Fruit fly (Drosophila melanogaster) whole organism, embryonic: ENCODE data around the gene Pif1.

Source experiments
- Blimp-1 ChIP-seq: fragments of 200-800 bp; sonication (Bioruptor generic); optimal IDR thresholded peaks from 3 replicates; lab custom pipeline; 2018; ENCODE audit warnings: missing biosample characterization, missing genetic modification characterization, mild to moderate bottlenecking, moderate library complexity, missing genetic modification reagents
- CG10321 ChIP-seq: fragments of 200-800 bp; sonication (Bioruptor generic); IDR thresholded peaks from 2 replicates; pipeline ENCODE4 v1.3.6; 2022; ENCODE audit warnings: missing biosample characterization, missing genetic modification characterization
- CG13287 ChIP-seq: fragments of 200-800 bp; sonication (Bioruptor generic); IDR thresholded peaks from 2 replicates; pipeline ENCODE4 v1.3.6; 2022; ENCODE audit warnings: missing biosample characterization, missing genetic modification characterization; ENCODE audit not compliant: partially characterized antibody
- CG13624 ChIP-seq: fragments of 200-800 bp; sonication (Bioruptor generic); optimal IDR thresholded peaks from 2 replicates; lab custom pipeline; 2016; ENCODE audit warnings: missing biosample characterization, missing genetic modification characterization
- CG13894 ChIP-seq: fragments of 200-800 bp; sonication (Bioruptor generic); optimal IDR thresholded peaks from 3 replicates; lab custom pipeline; 2018; ENCODE audit warnings: missing biosample characterization, mild to moderate bottlenecking, missing genetic modification characterization, moderate library complexity
- CG15479 ChIP-seq: fragments of 200-800 bp; sonication (Bioruptor generic); optimal IDR thresholded peaks from 3 replicates; lab custom pipeline; 2019; ENCODE audit warnings: missing biosample characterization, mild to moderate bottlenecking, missing genetic modification characterization, moderate library complexity
- CG1832 ChIP-seq: fragments of 200-800 bp; sonication (Bioruptor generic); optimal IDR thresholded peaks from 2 replicates; lab custom pipeline; 2017; ENCODE audit warnings: missing biosample characterization, mild to moderate bottlenecking, missing genetic modification characterization, inconsistent platforms
- CG2678 ChIP-seq: fragments of 200-800 bp; sonication (Bioruptor generic); optimal IDR thresholded peaks from 3 replicates; lab custom pipeline; 2019; ENCODE audit warnings: missing biosample characterization, mild to moderate bottlenecking, missing genetic modification characterization, moderate library complexity
- CG32767 ChIP-seq: fragments of 200-800 bp; sonication (Bioruptor generic); IDR thresholded peaks from 2 replicates; pipeline ENCODE4 v1.3.6; 2022; ENCODE audit warnings: missing biosample characterization, missing genetic modification characterization
- CG33557 ChIP-seq: fragments of 200-800 bp; sonication (Bioruptor generic); optimal IDR thresholded peaks from 2 replicates; lab custom pipeline; 2019; ENCODE audit warnings: missing biosample characterization, mild to moderate bottlenecking, missing genetic modification characterization, moderate library complexity
- CG34224 ChIP-seq: fragments of 200-800 bp; sonication (Bioruptor generic); IDR thresholded peaks from 3 replicates; pipeline ENCODE4 v1.3.6; 2022; ENCODE audit warnings: missing biosample characterization, missing genetic modification characterization; ENCODE audit not compliant: partially characterized antibody
- CG34422 ChIP-seq: fragments of 200-800 bp; sonication (Bioruptor generic); IDR thresholded peaks from 3 replicates; pipeline ENCODE4 v1.3.6; 2022; ENCODE audit warnings: missing biosample characterization, missing genetic modification characterization
- CG6791 ChIP-seq: fragments of 200-800 bp; sonication (Bioruptor generic); IDR thresholded peaks from 3 replicates; pipeline ENCODE4 v1.3.6; 2022; ENCODE audit warnings: missing biosample characterization, missing genetic modification characterization; ENCODE audit not compliant: partially characterized antibody
- CG7963 ChIP-seq: fragments of 200-800 bp; sonication (Bioruptor generic); IDR thresholded peaks from 3 replicates; pipeline ENCODE4 v1.3.6; 2022; ENCODE audit warnings: missing biosample characterization, missing genetic modification characterization; ENCODE audit not compliant: partially characterized antibody
- CG8281 ChIP-seq: fragments of 200-800 bp; sonication (Bioruptor generic); optimal IDR thresholded peaks from 2 replicates; lab custom pipeline; 2018; ENCODE audit warnings: missing biosample characterization, mild to moderate bottlenecking, missing genetic modification characterization, moderate library complexity
- CG8290 ChIP-seq, 3 experiments: fragments of 200-800 bp; sonication (Bioruptor generic); optimal IDR thresholded peaks; 2 replicates each; lab custom pipeline; 2016 to 2019; ENCODE audit warnings: missing biosample characterization in 3 of 3, missing genetic modification characterization in 3 of 3, mild to moderate bottlenecking in 2 of 3, moderate library complexity in 1 of 3
- CG9876 ChIP-seq: fragments of 200-800 bp; sonication (Bioruptor generic); optimal IDR thresholded peaks from 2 replicates; lab custom pipeline; 2016; ENCODE audit warnings: missing biosample characterization, missing genetic modification characterization
- Deaf1 ChIP-seq: fragments of 200-800 bp; optimal IDR thresholded peaks from 3 replicates; lab custom pipeline; 2019; ENCODE audit warnings: missing biosample characterization, mild to moderate bottlenecking, missing genetic modification characterization, moderate library complexity
- Myb ChIP-seq: fragments of 200-800 bp; sonication (Bioruptor generic); optimal IDR thresholded peaks from 2 replicates; lab custom pipeline; 2016; ENCODE audit warnings: missing biosample characterization, missing genetic modification characterization
- NC2β ChIP-seq: fragments of 200-800 bp; sonication (Bioruptor generic); optimal IDR thresholded peaks from 2 replicates; lab custom pipeline; 2016; ENCODE audit warnings: missing biosample characterization, missing genetic modification characterization
- Nf-YC ChIP-seq: fragments of 200-800 bp; optimal IDR thresholded peaks from 3 replicates; lab custom pipeline; 2019; ENCODE audit warnings: missing biosample characterization, mild to moderate bottlenecking, missing genetic modification characterization, moderate library complexity
- Sin3A ChIP-seq: fragments of >200 bp; optimal IDR thresholded peaks from 2 replicates; lab custom pipeline; 2018
- Sox102F ChIP-seq: fragments of 200-800 bp; sonication (Bioruptor generic); optimal IDR thresholded peaks from 2 replicates; lab custom pipeline; 2018; ENCODE audit warnings: missing biosample characterization, mild to moderate bottlenecking, missing genetic modification characterization, moderate library complexity
- Trl ChIP-seq, 3 experiments: fragments of >200 bp in 2 of 3; fragments of 200-800 bp in 1 of 3; sonication (Bioruptor generic) in 1 of 3; optimal IDR thresholded peaks; 2 replicates in 1 of 3; 3 replicates in 2 of 3; lab custom pipeline; 2016 to 2017; ENCODE audit warnings: missing biosample characterization in 1 of 3, missing genetic modification characterization in 1 of 3
- Usf ChIP-seq: fragments of 200-800 bp; sonication (Bioruptor generic); optimal IDR thresholded peaks from 2 replicates; lab custom pipeline; 2017; ENCODE audit warnings: missing genotype, missing biosample characterization, missing genetic modification characterization
- Xbp1 ChIP-seq: fragments of 200-800 bp; sonication (Bioruptor generic); optimal IDR thresholded peaks from 3 replicates; lab custom pipeline; 2016; ENCODE audit warnings: missing biosample characterization, mild to moderate bottlenecking, missing genetic modification characterization
- abd-A ChIP-seq: fragments of 200-800 bp; sonication (Bioruptor generic); optimal IDR thresholded peaks from 3 replicates; lab custom pipeline; 2019; ENCODE audit warnings: missing biosample characterization, mild to moderate bottlenecking, missing genetic modification characterization, moderate library complexity
- chinmo ChIP-seq: fragments of 200-800 bp; sonication (Bioruptor generic); IDR thresholded peaks from 4 replicates; pipeline ENCODE4 v1.3.6; 2022; ENCODE audit warnings: missing biosample characterization, missing genetic modification characterization; ENCODE audit not compliant: partially characterized antibody
- dan ChIP-seq: fragments of 200-800 bp; sonication (Bioruptor generic); IDR thresholded peaks from 2 replicates; pipeline ENCODE4 v1.3.6; 2022; ENCODE audit warnings: missing biosample characterization, missing genetic modification characterization
- dati ChIP-seq: fragments of 200-800 bp; sonication (Bioruptor generic); IDR thresholded peaks from 2 replicates; pipeline ENCODE4 v1.3.6; 2022; ENCODE audit warnings: missing biosample characterization, missing genetic modification characterization
- dm ChIP-seq: fragments of 200-800 bp; sonication (Bioruptor generic); optimal IDR thresholded peaks from 3 replicates; lab custom pipeline; 2016; ENCODE audit warnings: missing biosample characterization, missing genetic modification characterization
- dmrt11E ChIP-seq: fragments of 200-800 bp; sonication (Bioruptor generic); optimal IDR thresholded peaks from 3 replicates; lab custom pipeline; 2018; ENCODE audit warnings: missing biosample characterization, mild to moderate bottlenecking, missing genetic modification characterization, moderate library complexity
- dysf ChIP-seq: fragments of 200-800 bp; sonication (Bioruptor generic); IDR thresholded peaks from 3 replicates; pipeline ENCODE4 v1.3.6; 2022; ENCODE audit warnings: missing biosample characterization, missing genetic modification characterization
- ewg ChIP-seq: fragments of 200-800 bp; sonication (Bioruptor generic); optimal IDR thresholded peaks from 3 replicates; lab custom pipeline; 2017; ENCODE audit warnings: mild to moderate bottlenecking, missing biosample characterization, missing genetic modification reagents, missing genetic modification characterization
- gfzf ChIP-seq: fragments of 200-800 bp; sonication (Bioruptor generic); optimal IDR thresholded peaks from 2 replicates; lab custom pipeline; 2016; ENCODE audit warnings: missing biosample characterization, mild to moderate bottlenecking, missing genetic modification characterization, moderate library complexity
- grn ChIP-seq: fragments of 200-800 bp; sonication (Bioruptor generic); optimal IDR thresholded peaks from 3 replicates; lab custom pipeline; 2017; ENCODE audit warnings: missing biosample characterization, missing genetic modification characterization
- hkb ChIP-seq, 2 experiments: fragments of 200-800 bp in 1 of 2; fragments of >200 bp in 1 of 2; sonication (Bioruptor generic) in 1 of 2; IDR thresholded peaks in 1 of 2; optimal IDR thresholded peaks in 1 of 2; 2 replicates each; pipeline versions ENCODE4 v1.3.6 to Lab custom; 2017 to 2022; ENCODE audit warnings: missing biosample characterization in 1 of 2, missing genetic modification characterization in 1 of 2
- kni ChIP-seq: fragments of 200-800 bp; sonication (Bioruptor generic); optimal IDR thresholded peaks from 3 replicates; lab custom pipeline; 2017; ENCODE audit warnings: mild to moderate bottlenecking, missing biosample characterization, missing genetic modification reagents, missing genetic modification characterization
- lov ChIP-seq, 2 experiments: fragments of 200-800 bp in 1 of 2; fragments of >200 bp in 1 of 2; sonication (Bioruptor generic) in 1 of 2; IDR thresholded peaks in 1 of 2; optimal IDR thresholded peaks in 1 of 2; 2 replicates in 1 of 2; 3 replicates in 1 of 2; pipeline versions ENCODE4 v1.3.6 to Lab custom; 2017 to 2022; ENCODE audit warnings: missing biosample characterization in 1 of 2, missing genetic modification characterization in 1 of 2
- luna ChIP-seq: fragments of 200-800 bp; sonication (Bioruptor generic); optimal IDR thresholded peaks from 2 replicates; lab custom pipeline; 2016; ENCODE audit warnings: missing biosample characterization, missing genetic modification characterization
- nerfin-1 ChIP-seq: fragments of 200-800 bp; sonication (Bioruptor generic); optimal IDR thresholded peaks from 3 replicates; lab custom pipeline; 2019; ENCODE audit warnings: missing biosample characterization, mild to moderate bottlenecking, missing genetic modification characterization, moderate library complexity
- seq ChIP-seq: fragments of 200-800 bp; sonication (Bioruptor generic); IDR thresholded peaks from 2 replicates; pipeline ENCODE4 v1.3.6; 2022; ENCODE audit warnings: missing biosample characterization, missing genetic modification characterization
- ssp ChIP-seq: fragments of 200-800 bp; sonication (Bioruptor generic); IDR thresholded peaks from 2 replicates; pipeline ENCODE4 v1.3.6; 2022; ENCODE audit warnings: missing biosample characterization, missing genetic modification characterization
- sug ChIP-seq: fragments of 200-800 bp; optimal IDR thresholded peaks from 2 replicates; lab custom pipeline; 2019; ENCODE audit warnings: missing biosample characterization, mild to moderate bottlenecking, missing genetic modification characterization, moderate library complexity
- ttk ChIP-seq: fragments of 200-800 bp; sonication (Bioruptor generic); IDR thresholded peaks from 2 replicates; pipeline ENCODE4 v2.1.2; 2022; ENCODE audit warnings: missing biosample characterization, missing genetic modification characterization
- zen ChIP-seq: fragments of 200-800 bp; sonication (Bioruptor generic); optimal IDR thresholded peaks from 3 replicates; lab custom pipeline; 2018; ENCODE audit warnings: missing biosample characterization, mild to moderate bottlenecking, missing genetic modification characterization, moderate library complexity

Gene Pif1

DNA sequence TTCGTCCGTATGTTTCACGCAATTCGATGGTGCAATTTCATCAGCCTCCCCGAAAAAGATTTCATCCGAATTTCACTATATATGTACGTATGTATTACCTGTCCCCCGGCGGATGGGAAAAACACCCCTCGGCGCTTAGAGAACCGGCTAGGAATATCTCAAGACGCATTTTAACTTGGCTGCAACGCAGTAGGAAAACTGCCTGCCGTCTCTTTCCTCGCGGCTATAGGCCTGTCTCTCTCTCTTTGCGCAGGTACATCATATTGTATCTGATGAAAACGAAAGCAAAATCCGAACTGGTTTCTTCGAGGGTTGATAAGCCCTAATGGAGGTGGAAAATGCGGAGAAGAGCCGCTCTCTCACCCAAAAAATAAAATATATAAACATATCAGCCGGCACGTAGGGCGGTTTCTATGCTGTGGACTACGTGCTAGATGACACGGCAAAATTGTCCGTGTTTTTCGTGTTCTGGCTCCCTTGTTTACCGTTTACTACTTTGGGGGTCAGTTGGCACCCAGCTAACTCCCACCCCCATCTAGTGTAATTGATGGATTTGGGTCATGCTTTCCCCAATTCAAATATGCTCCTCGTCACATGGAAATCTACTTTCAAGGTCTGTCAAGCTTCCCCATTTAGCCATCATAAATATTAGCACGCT is 6.7 kb upstream of the Pif1 start:
- no peak for TF ChIP-seq lov (optimal IDR thresholded peaks at IDR 0.05; lab: Kevin White, UChicago)
- TF ChIP-seq lov (GFP tag; IDR thresholded peaks at IDR 0.05; lab: Robert Waterston, UW): 0 out of 3 replicates have a peak, but pooled peaks have one; percentile 60
- TF ChIP-seq CG13624: peak; percentile 83
- no peak for TF ChIP-seq CG8281 (tag; lab: Kevin White, UChicago)
- TF ChIP-seq CG1832 (GFP tag; lab: Kevin White, UChicago): peak; percentile 79
- peak; percentile 13 for TF ChIP-seq nerfin-1
- TF ChIP-seq dysf: no peak
- TF ChIP-seq sug (tag; lab: Kevin White, UChicago): peak; percentile 6
- peak; percentile 38; the same call in 1 of the 3 replicates for TF ChIP-seq CG34224 (GFP tag; lab: Robert Waterston, UW)
- TF ChIP-seq CG32767 (GFP tag; lab: Robert Waterston, UW): peak; percentile 43; the same call in 1 of the 2 replicates
- peak; percentile 73 for TF ChIP-seq CG15479 (GFP tag; lab: Kevin White, UChicago)
- TF ChIP-seq ssp (GFP tag; lab: Robert Waterston, UW): no peak
- 0 out of 3 replicates have a peak, but pooled peaks have one; percentile 22 for TF ChIP-seq CG6791 (GFP tag; lab: Robert Waterston, UW)
- TF ChIP-seq CG13287 (GFP tag; lab: Robert Waterston, UW): 0 out of 2 replicates have a peak, but pooled peaks have one; percentile 6
- no peak for TF ChIP-seq Xbp1 (GFP tag; lab: Kevin White, UChicago)
- TF ChIP-seq dati: no peak
- TF ChIP-seq Sin3A (lab: Kevin White, UChicago): no peak
- TF ChIP-seq abd-A: peak; percentile 42
- TF ChIP-seq seq (GFP tag; lab: Robert Waterston, UW): peak; percentile 42; the same call in 1 of the 2 replicates
- no peak for TF ChIP-seq Usf
- no peak for TF ChIP-seq Sox102F (GFP tag; lab: Kevin White, UChicago)
- TF ChIP-seq gfzf (GFP tag; lab: Kevin White, UChicago): no peak
- TF ChIP-seq kni: peak; percentile 71
- no peak for TF ChIP-seq dm
- no peak for TF ChIP-seq CG7963
- no peak for TF ChIP-seq CG2678 (tag; lab: Kevin White, UChicago)
- TF ChIP-seq Blimp-1 (GFP tag; lab: Kevin White, UChicago): peak; percentile 98
- no peak for TF ChIP-seq luna (GFP tag; lab: Kevin White, UChicago)
- no peak for TF ChIP-seq hkb (optimal IDR thresholded peaks at IDR 0.05; lab: Kevin White, UChicago)
- no peak for TF ChIP-seq hkb (GFP tag; IDR thresholded peaks at IDR 0.05; lab: Robert Waterston, UW)
- peak; percentile 44 for TF ChIP-seq Nf-YC (tag; lab: Kevin White, UChicago)
- TF ChIP-seq NC2β (GFP tag; lab: Kevin White, UChicago): no peak
- 0 out of 3 replicates have a peak, but pooled peaks have one; percentile 14 for TF ChIP-seq CG34422 (GFP tag; lab: Robert Waterston, UW)
- peak; percentile 45 for TF ChIP-seq CG33557
- TF ChIP-seq chinmo: peak; percentile 70; the same call in 1 of the 4 replicates
- TF ChIP-seq Deaf1: peak; percentile 68
- peak; percentile 93 for TF ChIP-seq CG10321 (GFP tag; lab: Robert Waterston, UW)
- TF ChIP-seq CG9876 (GFP tag; lab: Kevin White, UChicago): no peak
- no peak for TF ChIP-seq dmrt11E
- no peak for TF ChIP-seq dan (GFP tag; lab: Robert Waterston, UW)
- TF ChIP-seq zen: peak; percentile 10
- peak; percentile 56 for TF ChIP-seq grn
- TF ChIP-seq ewg (GFP tag; lab: Kevin White, UChicago): peak; percentile 81
- TF ChIP-seq Myb (GFP tag; lab: Kevin White, UChicago): no peak
- TF ChIP-seq CG8290 (GFP tag; optimal IDR thresholded peaks at IDR 0.05; lab: Kevin White, UChicago): no peak
- peak in 1 of 2 experiments; percentile 7 for TF ChIP-seq CG8290 (tag; optimal IDR thresholded peaks at IDR 0.05; lab: Kevin White, UChicago)
- peak; percentile 34 to 49 for TF ChIP-seq Trl (optimal IDR thresholded peaks at IDR 0.05; lab: Kevin White, UChicago)
- no peak for TF ChIP-seq Trl (GFP tag; optimal IDR thresholded peaks at IDR 0.05; lab: Kevin White, UChicago)
- TF ChIP-seq ttk (GFP tag; lab: Robert Waterston, UW): peak; percentile 30; the same call in 1 of the 2 replicates
- TF ChIP-seq CG13894 (tag; lab: Kevin White, UChicago): peak; percentile 77
